Fruit fly (Drosophila melanogaster): ENCODE results near the gene CG5913.

- no peak for TF ChIP-seq Dll (optimal IDR thresholded peaks at IDR 0.05)
- TF ChIP-seq usp (GFP tag; optimal IDR thresholded peaks at IDR 0.05), result no peak
Observed at dm6 chr3R:25899690-25900089, 6.4 kb downstream of the CG5913 start, which contains the start of gene CG31091.

Data from whole organism.